Worm (Caenorhabditis elegans) whole organism, L1 larva: ENCODE measurements around the gene ZK622.5.

Experiments used
- C16A3.4 ChIP-seq: fragments of 150-350 bp; optimal IDR thresholded peaks from 2 replicates; lab custom pipeline; 2014; ENCODE audit warnings: missing biosample characterization, missing genetic modification characterization
- C34B4.2 ChIP-seq: sonication (generic microtip); optimal IDR thresholded peaks from 2 replicates; lab custom pipeline; 2017; ENCODE audit warnings: mild to moderate bottlenecking, missing genetic modification characterization, missing compliant biosample characterization
- ama-1 ChIP-seq: fragments of 150-350 bp; optimal IDR thresholded peaks from 2 replicates; lab custom pipeline; 2014
- ceh-82 ChIP-seq, 3 experiments: fragments of 150-350 bp in 1 of 3; sonication (generic microtip) in 2 of 3; optimal IDR thresholded peaks; 2 replicates each; lab custom pipeline; 2014 to 2017; ENCODE audit warnings: missing biosample characterization in 3 of 3, missing genetic modification characterization in 3 of 3
- dpl-1 ChIP-seq, 3 experiments: fragments of 150-350 bp in 2 of 3; sonication (generic microtip) in 1 of 3; optimal IDR thresholded peaks; 2 replicates each; lab custom pipeline; 2014 to 2017; ENCODE audit warnings: missing biosample characterization in 3 of 3, missing genetic modification characterization in 3 of 3, missing genetic modification reagents in 3 of 3
- efl-1 ChIP-seq, 4 experiments: fragments of 150-350 bp; optimal IDR thresholded peaks in 3 of 4; peaks in 1 of 4; 1 replicate in 1 of 4; 2 replicates in 3 of 4; lab custom pipeline; 2014; ENCODE audit warnings: missing biosample characterization in 2 of 4, missing genetic modification characterization in 2 of 4, missing genetic modification reagents in 2 of 4
- egl-27 ChIP-seq, 2 experiments: fragments of 150-350 bp in 1 of 2; sonication (generic microtip); optimal IDR thresholded peaks; 3 replicates each; lab custom pipeline; 2017 to 2018; ENCODE audit warnings: missing biosample characterization in 2 of 2, missing genetic modification characterization in 2 of 2, missing genetic modification reagents in 2 of 2
- elt-2 ChIP-seq: sonication (generic microtip); optimal IDR thresholded peaks from 2 replicates; lab custom pipeline; 2016; ENCODE audit warnings: missing genetic modification characterization, mild to moderate bottlenecking, inconsistent platforms, missing compliant biosample characterization, missing genetic modification reagents
- elt-3 ChIP-seq, 6 experiments: fragments of 150-350 bp in 1 of 6; sonication (generic microtip); optimal IDR thresholded peaks; 2 replicates each; lab custom pipeline; 2017 to 2018; ENCODE audit warnings: missing biosample characterization in 6 of 6, missing genetic modification characterization in 6 of 6, inconsistent platforms in 1 of 6
- fkh-10 ChIP-seq: sonication (generic microtip); optimal IDR thresholded peaks from 2 replicates; lab custom pipeline; 2017; ENCODE audit warnings: missing biosample characterization, missing genetic modification reagents, missing genetic modification characterization
- fkh-8 ChIP-seq: sonication (generic microtip); optimal IDR thresholded peaks from 2 replicates; lab custom pipeline; 2016; ENCODE audit warnings: mild to moderate bottlenecking, missing genetic modification characterization, missing compliant biosample characterization
- fos-1 ChIP-seq: fragments of 150-350 bp; optimal IDR thresholded peaks from 2 replicates; lab custom pipeline; 2014; ENCODE audit warnings: missing biosample characterization, missing genetic modification characterization
- hlh-4 ChIP-seq: sonication (generic microtip); optimal IDR thresholded peaks from 2 replicates; lab custom pipeline; 2016; ENCODE audit warnings: mild to moderate bottlenecking, missing genetic modification characterization, missing compliant biosample characterization
- lin-14 ChIP-seq: fragments of 200-800 bp; sonication (Bioruptor generic); optimal IDR thresholded peaks from 2 replicates; lab custom pipeline; 2018; ENCODE audit warnings: mild to moderate bottlenecking, missing genetic modification characterization, moderate library complexity, missing compliant biosample characterization
- lin-35 ChIP-seq, 2 experiments: fragments of 150-350 bp; optimal IDR thresholded peaks; 2 replicates each; lab custom pipeline; 2014; ENCODE audit warnings: missing biosample characterization in 2 of 2, missing genetic modification characterization in 2 of 2, missing genetic modification reagents in 2 of 2
- lsy-2 ChIP-seq, 2 experiments: fragments of 150-350 bp; optimal IDR thresholded peaks; 2 replicates each; lab custom pipeline; 2014; ENCODE audit warnings: missing biosample characterization in 2 of 2, missing genetic modification characterization in 2 of 2
- mdl-1 ChIP-seq, 2 experiments: fragments of 150-350 bp; optimal IDR thresholded peaks; 2 replicates each; lab custom pipeline; 2014 to 2017; ENCODE audit warnings: missing biosample characterization in 2 of 2, missing genetic modification characterization in 2 of 2, inconsistent platforms in 1 of 2
- nhr-12 ChIP-seq: sonication (generic microtip); optimal IDR thresholded peaks from 2 replicates; lab custom pipeline; 2017; ENCODE audit warnings: missing biosample characterization, missing genetic modification characterization
- nhr-19 ChIP-seq: fragments of 200-800 bp; sonication (Bioruptor generic); conservative IDR thresholded peaks from 2 replicates; pipeline ENCODE4 v1.3.6; 2022; ENCODE audit warnings: missing genetic modification characterization, missing compliant biosample characterization
- nhr-20 ChIP-seq: sonication (generic microtip); optimal IDR thresholded peaks from 2 replicates; lab custom pipeline; 2016; ENCODE audit warnings: mild to moderate bottlenecking, missing genetic modification characterization, missing compliant biosample characterization
- nhr-28 ChIP-seq: fragments of 150-350 bp; optimal IDR thresholded peaks from 2 replicates; lab custom pipeline; 2014; ENCODE audit warnings: missing biosample characterization, missing genetic modification characterization
- nhr-71 ChIP-seq: sonication (generic microtip); optimal IDR thresholded peaks from 2 replicates; lab custom pipeline; 2016; ENCODE audit warnings: mild to moderate bottlenecking, missing genetic modification characterization, moderate library complexity, missing compliant biosample characterization
- pqm-1 ChIP-seq: sonication (generic microtip); optimal IDR thresholded peaks from 3 replicates; lab custom pipeline; 2017; ENCODE audit warnings: missing biosample characterization, missing genetic modification characterization
- rnt-1 ChIP-seq: sonication (generic microtip); optimal IDR thresholded peaks from 2 replicates; lab custom pipeline; 2016; ENCODE audit warnings: mild to moderate bottlenecking, missing genetic modification characterization, moderate library complexity, missing compliant biosample characterization
- snpc-4 ChIP-seq: fragments of 150-350 bp; optimal IDR thresholded peaks from 2 replicates; lab custom pipeline; 2014; ENCODE audit warnings: missing biosample characterization, missing genetic modification characterization
- snu-23 ChIP-seq: sonication (generic microtip); optimal IDR thresholded peaks from 2 replicates; lab custom pipeline; 2016; ENCODE audit warnings: missing genetic modification characterization, missing compliant biosample characterization
- sptf-1 ChIP-seq: fragments of 150-350 bp; optimal IDR thresholded peaks from 2 replicates; lab custom pipeline; 2014; ENCODE audit warnings: missing biosample characterization, missing genetic modification characterization
- tbx-2 ChIP-seq: sonication (generic microtip); optimal IDR thresholded peaks from 2 replicates; lab custom pipeline; 2016; ENCODE audit warnings: missing genetic modification characterization, missing compliant biosample characterization
- unc-130 ChIP-seq: fragments of 150-350 bp; optimal IDR thresholded peaks from 2 replicates; lab custom pipeline; 2017; ENCODE audit warnings: missing biosample characterization, missing genetic modification characterization, inconsistent platforms
- unc-62 ChIP-seq: fragments of 150-350 bp; optimal IDR thresholded peaks from 2 replicates; lab custom pipeline; 2014; ENCODE audit warnings: missing biosample characterization, missing genetic modification reagents, missing genetic modification characterization
- unc-86 ChIP-seq: sonication (generic microtip); optimal IDR thresholded peaks from 2 replicates; lab custom pipeline; 2016; ENCODE audit warnings: missing genetic modification characterization, missing compliant biosample characterization
- unc-98 ChIP-seq: fragments of 200-800 bp; sonication (Bioruptor generic); IDR thresholded peaks from 2 replicates; pipeline ENCODE4 v1.3.6; 2022; ENCODE audit warnings: missing genetic modification characterization, missing compliant biosample characterization
- zip-4 ChIP-seq: fragments of 200-800 bp; sonication (Bioruptor generic); optimal IDR thresholded peaks from 2 replicates; lab custom pipeline; 2018; ENCODE audit warnings: mild to moderate bottlenecking, missing genetic modification characterization, moderate library complexity, missing compliant biosample characterization

ZK622.5 gene

DNA sequence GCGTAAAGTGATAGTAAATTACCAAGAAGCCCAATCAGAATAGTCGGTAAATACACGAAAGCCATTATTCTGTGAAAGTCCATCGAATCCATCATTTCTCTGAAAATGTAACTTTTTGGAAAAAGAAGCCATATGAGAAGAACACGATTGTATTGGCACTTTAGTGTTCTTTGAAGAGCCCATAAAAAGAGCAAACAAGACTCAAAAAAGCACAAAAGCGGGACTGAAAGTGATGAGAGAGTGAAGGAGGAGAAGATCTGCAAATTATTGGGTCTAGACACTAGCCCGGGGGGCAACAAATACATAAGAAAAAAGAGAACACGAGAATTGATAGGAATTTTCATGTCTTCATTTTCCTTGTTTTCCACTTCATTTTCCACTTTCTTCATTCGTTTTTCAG is 33.8 kb upstream of the ZK622.5 start, which contains the start of gene frpr-4:
frpr-4 (minus strand) TSS at position 101 of the 400 bp plus-strand sequence.
- TF ChIP-seq lin-35 (GFP tag; optimal IDR thresholded peaks at IDR 0.05; lab: Kevin White, UChicago) (no peak), elt-3 (tag; optimal IDR thresholded peaks at IDR 0.05; lab: Kevin White, UChicago) (no peak), ceh-82 (tag; optimal IDR thresholded peaks at IDR 0.05; lab: Kevin White, UChicago) (no peak), C34B4.2 (tag; lab: Kevin White, UChicago) (no peak), egl-27 (tag; optimal IDR thresholded peaks at IDR 0.05; lab: Kevin White, UChicago) (no peak), hlh-4 (no peak), zip-4 (GFP tag; lab: Kevin White, UChicago) (no peak), C16A3.4 (tag; lab: Kevin White, UChicago) (no peak)

DNA sequence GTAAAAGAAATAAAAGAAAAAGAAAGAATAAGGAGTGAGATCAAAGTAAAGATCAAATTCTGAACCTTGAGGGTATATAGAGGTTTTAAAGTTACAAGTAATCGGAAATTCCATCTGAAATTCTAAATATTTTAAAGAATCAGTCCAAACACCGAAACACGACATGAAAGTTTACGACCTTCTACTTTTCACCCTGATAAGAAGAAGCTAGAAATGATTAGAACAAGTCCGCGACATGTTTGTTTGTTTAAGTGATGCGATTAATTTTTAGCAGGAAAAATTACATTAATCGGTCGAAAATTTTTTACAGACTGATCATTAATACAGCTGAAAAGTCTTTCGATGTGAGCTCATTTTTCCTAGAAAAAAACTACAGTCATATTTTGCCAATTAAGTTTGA is 24.6 kb upstream of the ZK622.5 start:
- TF ChIP-seq efl-1 (optimal IDR thresholded peaks at IDR 0.05; lab: Kevin White, UChicago) (no peak), efl-1 (GFP tag; optimal IDR thresholded peaks at IDR 0.05 in 1 of 2; lab: Kevin White, UChicago) (peak in 1 of 2 experiments; percentile 8), nhr-20 (tag; lab: Kevin White, UChicago) (no peak), snu-23 (GFP tag; lab: Kevin White, UChicago) (no peak), elt-2 (tag; lab: Kevin White, UChicago) (peak; percentile 58)

DNA sequence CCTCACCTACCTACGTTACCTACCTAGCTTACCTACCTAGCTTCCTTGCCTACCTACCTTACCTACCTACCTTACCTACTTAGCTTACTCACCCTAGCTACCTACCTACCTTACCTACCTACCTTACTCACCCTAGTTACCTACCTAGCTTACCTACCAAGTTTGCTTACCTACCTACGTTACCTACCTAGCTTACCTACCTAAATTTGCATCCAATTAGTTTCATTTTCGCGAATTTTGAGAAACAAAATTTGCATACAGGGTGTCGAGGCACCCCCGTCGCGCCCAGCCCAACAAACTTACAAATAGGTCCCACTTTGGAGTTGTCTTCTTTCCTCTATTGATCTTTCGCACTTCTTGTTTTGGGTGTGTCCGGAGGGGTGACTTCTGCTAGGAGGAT is 20.3 kb upstream of the ZK622.5 start:
- TF ChIP-seq fkh-10 (GFP tag; lab: Kevin White, UChicago) (no peak), sptf-1 (no peak), nhr-12 (tag; lab: Kevin White, UChicago) (no peak), ama-1 (lab: Kevin White, UChicago) (no peak)
- TF ChIP-seq, all 84 proteins: peak for 0

DNA sequence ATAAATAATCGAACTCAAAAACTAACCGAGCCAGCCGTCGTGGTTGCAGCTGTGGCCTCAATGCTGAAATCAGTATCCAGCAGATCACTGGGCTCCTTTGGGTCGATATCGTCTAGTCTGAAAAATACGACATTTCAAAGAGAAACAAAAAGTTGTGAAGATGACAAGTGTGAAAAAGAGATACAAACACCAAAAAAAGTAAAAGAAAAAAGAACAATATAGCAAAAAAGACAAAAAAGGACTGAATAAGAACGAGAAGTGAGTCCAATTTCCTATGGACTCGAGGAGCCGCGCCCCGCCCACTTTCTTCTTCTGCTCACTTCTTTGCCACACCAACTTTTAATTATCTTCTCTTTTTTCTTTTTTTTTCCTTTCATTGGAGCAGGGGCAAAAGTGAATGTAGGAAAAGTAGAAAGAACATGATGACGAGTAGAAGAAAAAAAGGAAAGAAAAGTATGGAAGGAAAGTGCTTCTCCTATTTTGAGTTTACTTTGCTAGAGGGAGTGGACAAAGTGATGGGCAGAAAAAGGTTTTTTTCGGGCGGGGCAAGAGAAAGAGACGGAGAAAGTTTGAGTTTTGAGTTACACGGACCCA is 17.4 kb upstream of the ZK622.5 start, which contains the start of gene drn-1:
drn-1 (minus strand) TSS at position 117 of the 594 bp plus-strand sequence.
- peak; percentile 91 for TF ChIP-seq fkh-10 (GFP tag; lab: Kevin White, UChicago)
- TF ChIP-seq dpl-1 (GFP tag; optimal IDR thresholded peaks at IDR 0.05; lab: Kevin White, UChicago): peak in 1 of 3 experiments; percentile 2
- peak; percentile 31 for TF ChIP-seq tbx-2 (tag; lab: Kevin White, UChicago)
- no peak for TF ChIP-seq mdl-1 (tag; optimal IDR thresholded peaks at IDR 0.05; lab: Kevin White, UChicago)
- TF ChIP-seq lsy-2 (tag; optimal IDR thresholded peaks at IDR 0.05; lab: Kevin White, UChicago): peak in 1 of 2 experiments; percentile 4
- TF ChIP-seq lin-14: peak; percentile 82
- TF ChIP-seq nhr-71 (tag; lab: Kevin White, UChicago): peak; percentile 20
- no peak for TF ChIP-seq snpc-4 (tag; lab: Kevin White, UChicago)
- TF ChIP-seq, all 84 proteins: peak for 6

DNA sequence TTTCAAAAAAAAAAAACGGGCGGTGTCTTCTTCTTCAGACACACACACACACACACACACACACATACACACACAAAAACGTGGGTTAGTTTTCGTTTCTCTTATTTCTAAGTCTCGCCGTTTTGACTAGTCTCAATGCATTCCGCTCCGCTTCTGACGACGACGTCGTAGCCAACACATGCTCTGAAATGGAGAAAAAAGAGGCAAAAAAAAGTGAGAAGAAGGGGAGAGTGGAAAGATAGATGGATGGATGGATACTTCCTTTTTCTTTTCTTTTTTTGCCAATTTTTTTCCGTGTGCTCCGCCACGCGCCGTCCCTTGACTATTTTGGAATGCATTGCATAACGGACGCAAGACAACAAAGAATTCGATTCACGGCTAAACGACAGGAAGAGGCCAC is 12.5 kb upstream of the ZK622.5 start:
- TF ChIP-seq unc-130 (tag; lab: Kevin White, UChicago) (no peak), nhr-19 (GFP tag; lab: Robert Waterston, UW) (no peak), snu-23 (GFP tag; lab: Kevin White, UChicago) (peak; percentile 6), ceh-82 (tag; optimal IDR thresholded peaks at IDR 0.05; lab: Kevin White, UChicago) (peak in 1 of 3 experiments; percentile 19), fos-1 (tag; lab: Kevin White, UChicago) (no peak), unc-86 (peak; percentile 46), nhr-28 (tag; lab: Kevin White, UChicago) (no peak), tbx-2 (tag; lab: Kevin White, UChicago) (no peak), lsy-2 (tag; optimal IDR thresholded peaks at IDR 0.05; lab: Kevin White, UChicago) (peak in 1 of 2 experiments; percentile 47), fkh-10 (GFP tag; lab: Kevin White, UChicago) (peak; percentile 74), nhr-71 (tag; lab: Kevin White, UChicago) (peak; percentile 34), rnt-1 (tag; lab: Kevin White, UChicago) (no peak), unc-62 (GFP tag; lab: Kevin White, UChicago) (no peak), pqm-1 (tag; lab: Kevin White, UChicago) (no peak), lin-14 (peak; percentile 90), unc-98 (no peak), fkh-8 (tag; lab: Kevin White, UChicago) (peak; percentile 37)
- TF ChIP-seq, all 84 proteins: peak for 8
